Worm (Caenorhabditis elegans) whole organism, late embryonic: ENCODE results near the gene ZK1290.13.

Experiments
- C38D4.7 ChIP-seq: fragments of 200-800 bp; sonication (Bioruptor generic); optimal IDR thresholded peaks from 2 replicates; lab custom pipeline; 2018; ENCODE audit warnings: mild to moderate bottlenecking, missing genetic modification characterization, moderate library complexity, missing compliant biosample characterization
- elt-2 ChIP-seq: sonication (generic microtip); optimal IDR thresholded peaks from 2 replicates; lab custom pipeline; 2016; ENCODE audit warnings: missing genetic modification reagents, missing genetic modification characterization, missing compliant biosample characterization
- hlh-30 ChIP-seq: sonication (generic microtip); optimal IDR thresholded peaks from 2 replicates; lab custom pipeline; 2017; ENCODE audit warnings: antibody characterized with exemption, missing genetic modification characterization, missing compliant biosample characterization; ENCODE audit not compliant: insufficient read depth
- madf-2 ChIP-seq: sonication (generic microtip); optimal IDR thresholded peaks from 2 replicates; lab custom pipeline; 2017; ENCODE audit warnings: missing genetic modification characterization, missing compliant biosample characterization

DNA sequence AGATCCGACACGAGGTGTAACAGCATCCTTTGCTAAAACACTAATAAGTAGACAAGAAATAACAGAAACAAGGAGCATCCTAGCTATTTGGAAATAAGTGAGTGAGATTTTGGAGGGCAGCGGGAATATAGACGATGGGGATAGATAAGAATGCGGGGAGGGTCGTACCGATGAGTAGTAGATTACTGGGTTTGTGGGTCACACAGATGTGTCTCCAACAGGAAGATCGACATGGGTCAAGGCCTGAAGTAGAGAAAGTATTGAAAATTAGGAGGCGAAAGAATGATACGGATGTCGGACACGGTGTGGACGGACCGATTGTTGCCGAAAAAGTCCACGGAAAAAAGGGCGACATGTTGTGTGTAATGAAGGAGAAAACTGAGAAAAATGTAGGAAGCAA, 437 bp upstream of the ZK1290.13 start, which contains the start of gene wrt-10:
- TF ChIP-seq hlh-30 (tag; lab: Kevin White, UChicago) (no peak), C38D4.7 (GFP tag; lab: Kevin White, UChicago) (no peak), elt-2 (tag; lab: Kevin White, UChicago) (no peak), madf-2 (tag; lab: Kevin White, UChicago) (no peak)
